Worm (Caenorhabditis elegans) whole organism, L1 larva: ENCODE results near the gene jnk-1.
A peak's percentile ranks its signal among the peaks of the same experiment; 100 is the strongest.

Experiments used
- C16A3.4 ChIP-seq: fragments of 150-350 bp; optimal IDR thresholded peaks from 2 replicates; lab custom pipeline; 2014; ENCODE audit warnings: missing biosample characterization, missing genetic modification characterization
- Y116A8C.19 ChIP-seq: sonication (generic microtip); optimal IDR thresholded peaks from 2 replicates; lab custom pipeline; 2016; ENCODE audit warnings: missing compliant biosample characterization, missing genetic modification characterization, borderline replicate concordance
- aha-1 ChIP-seq: fragments of 150-350 bp; optimal IDR thresholded peaks from 2 replicates; lab custom pipeline; 2014; ENCODE audit warnings: missing biosample characterization, missing genetic modification characterization
- ama-1 ChIP-seq: fragments of 150-350 bp; optimal IDR thresholded peaks from 2 replicates; lab custom pipeline; 2014
- ceh-82 ChIP-seq, 3 experiments: fragments of 150-350 bp in 1 of 3; sonication (generic microtip) in 2 of 3; optimal IDR thresholded peaks; 2 replicates each; lab custom pipeline; 2014 to 2017; ENCODE audit warnings: missing biosample characterization in 3 of 3, missing genetic modification characterization in 3 of 3
- ceh-88 ChIP-seq: fragments of 200-800 bp; sonication (Bioruptor generic); IDR thresholded peaks from 2 replicates; pipeline ENCODE4 v1.3.6; 2022; ENCODE audit warnings: missing genetic modification characterization, missing compliant biosample characterization
- ceh-90 ChIP-seq: sonication (generic microtip); optimal IDR thresholded peaks from 2 replicates; lab custom pipeline; 2016; ENCODE audit warnings: missing genetic modification characterization, missing compliant biosample characterization
- ces-1 ChIP-seq: fragments of 150-350 bp; optimal IDR thresholded peaks from 2 replicates; lab custom pipeline; 2014; ENCODE audit warnings: missing biosample characterization, missing genetic modification reagents, missing genetic modification characterization
- dpl-1 ChIP-seq, 3 experiments: fragments of 150-350 bp in 2 of 3; sonication (generic microtip) in 1 of 3; optimal IDR thresholded peaks; 2 replicates each; lab custom pipeline; 2014 to 2017; ENCODE audit warnings: missing biosample characterization in 3 of 3, missing genetic modification characterization in 3 of 3, missing genetic modification reagents in 3 of 3
- dsc-1 ChIP-seq: sonication (generic microtip); optimal IDR thresholded peaks from 2 replicates; lab custom pipeline; 2016; ENCODE audit warnings: mild to moderate bottlenecking, missing genetic modification characterization, missing compliant biosample characterization
- efl-1 ChIP-seq, 4 experiments: fragments of 150-350 bp; optimal IDR thresholded peaks in 3 of 4; peaks in 1 of 4; 1 replicate in 1 of 4; 2 replicates in 3 of 4; lab custom pipeline; 2014; ENCODE audit warnings: missing biosample characterization in 2 of 4, missing genetic modification characterization in 2 of 4, missing genetic modification reagents in 2 of 4
- elt-3 ChIP-seq, 6 experiments: fragments of 150-350 bp in 1 of 6; sonication (generic microtip); optimal IDR thresholded peaks; 2 replicates each; lab custom pipeline; 2017 to 2018; ENCODE audit warnings: missing biosample characterization in 6 of 6, missing genetic modification characterization in 6 of 6, inconsistent platforms in 1 of 6
- fkh-10 ChIP-seq: sonication (generic microtip); optimal IDR thresholded peaks from 2 replicates; lab custom pipeline; 2017; ENCODE audit warnings: missing biosample characterization, missing genetic modification reagents, missing genetic modification characterization
- fkh-4 ChIP-seq: sonication (generic microtip); optimal IDR thresholded peaks from 2 replicates; lab custom pipeline; 2016; ENCODE audit warnings: missing compliant biosample characterization, missing genetic modification characterization, borderline replicate concordance
- fkh-8 ChIP-seq: sonication (generic microtip); optimal IDR thresholded peaks from 2 replicates; lab custom pipeline; 2016; ENCODE audit warnings: mild to moderate bottlenecking, missing genetic modification characterization, missing compliant biosample characterization
- fos-1 ChIP-seq: fragments of 150-350 bp; optimal IDR thresholded peaks from 2 replicates; lab custom pipeline; 2014; ENCODE audit warnings: missing biosample characterization, missing genetic modification characterization
- grh-1 ChIP-seq: fragments of 200-800 bp; sonication (Bioruptor generic); IDR thresholded peaks from 2 replicates; pipeline ENCODE4 v1.3.6; 2022; ENCODE audit warnings: missing genetic modification reagents, missing genetic modification characterization, missing compliant biosample characterization
- hlh-4 ChIP-seq: sonication (generic microtip); optimal IDR thresholded peaks from 2 replicates; lab custom pipeline; 2016; ENCODE audit warnings: mild to moderate bottlenecking, missing genetic modification characterization, missing compliant biosample characterization
- irx-1 ChIP-seq: sonication (generic microtip); optimal IDR thresholded peaks from 2 replicates; lab custom pipeline; 2016; ENCODE audit warnings: missing genetic modification characterization, missing compliant biosample characterization
- isw-1 ChIP-seq: fragments of 200-800 bp; sonication (Bioruptor generic); IDR thresholded peaks from 2 replicates; pipeline ENCODE4 v1.3.6; 2022; ENCODE audit warnings: missing genetic modification characterization, missing compliant biosample characterization
- lin-13 ChIP-seq: fragments of 150-350 bp; optimal IDR thresholded peaks from 2 replicates; lab custom pipeline; 2014; ENCODE audit warnings: missing biosample characterization, missing genetic modification reagents, missing genetic modification characterization
- lin-15B ChIP-seq: fragments of 150-350 bp; sonication (generic microtip); optimal IDR thresholded peaks from 3 replicates; lab custom pipeline; 2014; ENCODE audit warnings: missing biosample characterization, missing genetic modification characterization
- lin-35 ChIP-seq, 2 experiments: fragments of 150-350 bp; optimal IDR thresholded peaks; 2 replicates each; lab custom pipeline; 2014; ENCODE audit warnings: missing biosample characterization in 2 of 2, missing genetic modification characterization in 2 of 2, missing genetic modification reagents in 2 of 2
- lir-3 ChIP-seq: sonication (generic microtip); optimal IDR thresholded peaks from 2 replicates; lab custom pipeline; 2016; ENCODE audit warnings: mild to moderate bottlenecking, missing genetic modification characterization, moderate library complexity, missing compliant biosample characterization; ENCODE audit not compliant: poor library complexity
- lsy-2 ChIP-seq, 2 experiments: fragments of 150-350 bp; optimal IDR thresholded peaks; 2 replicates each; lab custom pipeline; 2014; ENCODE audit warnings: missing biosample characterization in 2 of 2, missing genetic modification characterization in 2 of 2
- mep-1 ChIP-seq: fragments of 150-350 bp; optimal IDR thresholded peaks from 2 replicates; lab custom pipeline; 2014; ENCODE audit warnings: missing biosample characterization, missing genetic modification characterization
- nhr-12 ChIP-seq: sonication (generic microtip); optimal IDR thresholded peaks from 2 replicates; lab custom pipeline; 2017; ENCODE audit warnings: missing biosample characterization, missing genetic modification characterization
- nhr-237 ChIP-seq: fragments of 150-350 bp; optimal IDR thresholded peaks from 2 replicates; lab custom pipeline; 2014; ENCODE audit warnings: missing biosample characterization, missing genetic modification characterization
- nhr-28 ChIP-seq: fragments of 150-350 bp; optimal IDR thresholded peaks from 2 replicates; lab custom pipeline; 2014; ENCODE audit warnings: missing biosample characterization, missing genetic modification characterization
- nhr-71 ChIP-seq: sonication (generic microtip); optimal IDR thresholded peaks from 2 replicates; lab custom pipeline; 2016; ENCODE audit warnings: mild to moderate bottlenecking, missing genetic modification characterization, moderate library complexity, missing compliant biosample characterization
- nhr-76 ChIP-seq: sonication (generic microtip); optimal IDR thresholded peaks from 2 replicates; lab custom pipeline; 2017; ENCODE audit warnings: missing biosample characterization, missing genetic modification characterization
- nhr-84 ChIP-seq: sonication (generic microtip); optimal IDR thresholded peaks from 2 replicates; lab custom pipeline; 2017; ENCODE audit warnings: missing biosample characterization, missing genetic modification characterization
- nhr-85 ChIP-seq: sonication (generic microtip); peaks from one replicate; lab custom pipeline; 2016; ENCODE audit warnings: missing genetic modification characterization, inconsistent platforms, missing compliant biosample characterization
- nhr-90 ChIP-seq: sonication (generic microtip); optimal IDR thresholded peaks from 2 replicates; lab custom pipeline; 2016; ENCODE audit warnings: mild to moderate bottlenecking, missing genetic modification characterization, missing compliant biosample characterization; ENCODE audit not compliant: poor library complexity
- rnt-1 ChIP-seq: sonication (generic microtip); optimal IDR thresholded peaks from 2 replicates; lab custom pipeline; 2016; ENCODE audit warnings: mild to moderate bottlenecking, missing genetic modification characterization, moderate library complexity, missing compliant biosample characterization
- skn-1 ChIP-seq: fragments of 150-350 bp; optimal IDR thresholded peaks from 2 replicates; lab custom pipeline; 2014; ENCODE audit warnings: missing biosample characterization, missing genetic modification characterization
- snpc-4 ChIP-seq: fragments of 150-350 bp; optimal IDR thresholded peaks from 2 replicates; lab custom pipeline; 2014; ENCODE audit warnings: missing biosample characterization, missing genetic modification characterization
- snu-23 ChIP-seq: sonication (generic microtip); optimal IDR thresholded peaks from 2 replicates; lab custom pipeline; 2016; ENCODE audit warnings: missing genetic modification characterization, missing compliant biosample characterization
- sup-37 ChIP-seq: fragments of 200-800 bp; sonication (Bioruptor generic); optimal IDR thresholded peaks from 2 replicates; lab custom pipeline; 2018; ENCODE audit warnings: mild to moderate bottlenecking, missing genetic modification characterization, missing compliant biosample characterization
- swsn-7 ChIP-seq: sonication (generic microtip); optimal IDR thresholded peaks from 2 replicates; lab custom pipeline; 2016; ENCODE audit warnings: missing genetic modification characterization, missing compliant biosample characterization
- unc-86 ChIP-seq: sonication (generic microtip); optimal IDR thresholded peaks from 2 replicates; lab custom pipeline; 2016; ENCODE audit warnings: missing genetic modification characterization, missing compliant biosample characterization
- vab-15 ChIP-seq: sonication (generic microtip); optimal IDR thresholded peaks from 2 replicates; lab custom pipeline; 2017; ENCODE audit warnings: missing genotype, mild to moderate bottlenecking, missing genetic modification characterization, missing compliant biosample characterization
- xbp-1 ChIP-seq: sonication (generic microtip); optimal IDR thresholded peaks from 2 replicates; lab custom pipeline; 2016; ENCODE audit warnings: missing genetic modification characterization, missing compliant biosample characterization
- zip-4 ChIP-seq: fragments of 200-800 bp; sonication (Bioruptor generic); optimal IDR thresholded peaks from 2 replicates; lab custom pipeline; 2018; ENCODE audit warnings: mild to moderate bottlenecking, missing genetic modification characterization, moderate library complexity, missing compliant biosample characterization
- ztf-4 ChIP-seq: fragments of 150-350 bp; optimal IDR thresholded peaks from 2 replicates; lab custom pipeline; 2014; ENCODE audit warnings: missing biosample characterization, missing genetic modification characterization

The jnk-1 gene

ce11 chrIV:6957341-6957740 lies at the start of gene jnk-1:
Gene jnk-1 (plus strand): TSS chrIV:6957641.
- no peak for TF ChIP-seq C16A3.4 (tag; lab: Kevin White, UChicago)

ce11 chrIV:6909863-6910733 lies 47.3 kb upstream of the jnk-1 start, which contains the start of the genes rpn-1 and ribo-1:
Gene rpn-1 (minus strand): TSS chrIV:6909913.
Gene ribo-1 (plus strand): TSS chrIV:6910683.
- TF ChIP-seq dpl-1 (GFP tag; optimal IDR thresholded peaks at IDR 0.05; lab: Kevin White, UChicago) (peak; percentile 15 to 61 (median 53)), snpc-4 (no peak), xbp-1 (tag; lab: Kevin White, UChicago) (peak; percentile 45), Y116A8C.19 (tag; lab: Kevin White, UChicago) (no peak), nhr-90 (no peak), grh-1 (GFP tag; lab: Robert Waterston, UW) (no peak), lsy-2 (tag; optimal IDR thresholded peaks at IDR 0.05; lab: Kevin White, UChicago) (peak; percentile 34 to 65), nhr-71 (tag; lab: Kevin White, UChicago) (peak; percentile 16), snu-23 (GFP tag; lab: Kevin White, UChicago) (peak; percentile 40), isw-1 (GFP tag; lab: Robert Waterston, UW) (peak; percentile 10; the same call in 1 of the 2 replicates), efl-1 (optimal IDR thresholded peaks at IDR 0.05; lab: Kevin White, UChicago) (peak; percentile 48 to 53), efl-1 (GFP tag; optimal IDR thresholded peaks at IDR 0.05 in 1 of 2; lab: Kevin White, UChicago) (peak; percentile 60 to 90), skn-1 (tag; lab: Kevin White, UChicago) (peak; percentile 100), lin-35 (GFP tag; optimal IDR thresholded peaks at IDR 0.05; lab: Kevin White, UChicago) (peak; percentile 55 to 68), ces-1 (GFP tag; lab: Kevin White, UChicago) (no peak), ceh-90 (no peak), rnt-1 (tag; lab: Kevin White, UChicago) (peak; percentile 33), lin-15B (tag; lab: Kevin White, UChicago) (peak; percentile 9), irx-1 (tag; lab: Kevin White, UChicago) (no peak)

- TF ChIP-seq vab-15 (tag; lab: Kevin White, UChicago) (no peak), ceh-82 (tag; optimal IDR thresholded peaks at IDR 0.05; lab: Kevin White, UChicago) (no peak), unc-86 (tag; lab: Kevin White, UChicago) (peak; percentile 30), nhr-85 (tag; lab: Kevin White, UChicago) (no peak), lsy-2 (tag; optimal IDR thresholded peaks at IDR 0.05; lab: Kevin White, UChicago) (no peak), lin-13 (no peak), hlh-4 (tag; lab: Kevin White, UChicago) (no peak), mep-1 (tag; lab: Kevin White, UChicago) (no peak), zip-4 (GFP tag; lab: Kevin White, UChicago) (no peak), sup-37 (GFP tag; lab: Kevin White, UChicago) (no peak), ces-1 (GFP tag; lab: Kevin White, UChicago) (no peak), fkh-8 (tag; lab: Kevin White, UChicago) (peak; percentile 46), ztf-4 (tag; lab: Kevin White, UChicago) (no peak), elt-3 (tag; optimal IDR thresholded peaks at IDR 0.05; lab: Kevin White, UChicago) (no peak), nhr-84 (no peak), nhr-237 (tag; lab: Kevin White, UChicago) (no peak), nhr-28 (tag; lab: Kevin White, UChicago) (no peak), efl-1 (optimal IDR thresholded peaks at IDR 0.05; lab: Kevin White, UChicago) (no peak), efl-1 (GFP tag; optimal IDR thresholded peaks at IDR 0.05 in 1 of 2; lab: Kevin White, UChicago) (peak in 1 of 2 experiments; percentile 88), skn-1 (tag; lab: Kevin White, UChicago) (no peak), ceh-88 (GFP tag; lab: Robert Waterston, UW) (no peak), dsc-1 (tag; lab: Kevin White, UChicago) (peak; percentile 46), nhr-76 (tag; lab: Kevin White, UChicago) (no peak), lir-3 (tag; lab: Kevin White, UChicago) (no peak), fkh-10 (no peak), aha-1 (no peak), ama-1 (no peak), swsn-7 (tag; lab: Kevin White, UChicago) (no peak), fkh-4 (tag; lab: Kevin White, UChicago) (no peak), snpc-4 (no peak), fos-1 (tag; lab: Kevin White, UChicago) (no peak), nhr-12 (tag; lab: Kevin White, UChicago) (no peak)
These were observed 44.4 kb upstream of the jnk-1 start, which contains the start of gene T22D1.3 for ce11 chrIV:6912851-6913588. Gene T22D1.3 (plus strand): TSS chrIV:6913538.
